Fruit fly (Drosophila melanogaster) whole organism, prepupa: ENCODE data around the gene Cox17.
A peak's percentile ranks its signal among the peaks of the same experiment; 100 is the strongest.

Source experiments
- Blimp-1 ChIP-seq: fragments of 200-800 bp; sonication (Bioruptor generic); optimal IDR thresholded peaks from 3 replicates; lab custom pipeline; 2017; ENCODE audit warnings: missing biosample characterization, missing genetic modification characterization, mild to moderate bottlenecking, moderate library complexity, missing genetic modification reagents
- CG10669 ChIP-seq: fragments of 200-800 bp; sonication (Bioruptor generic); optimal IDR thresholded peaks from 3 replicates; lab custom pipeline; 2018; ENCODE audit warnings: missing biosample characterization, mild to moderate bottlenecking, missing genetic modification characterization, moderate library complexity
- CG11294 ChIP-seq: fragments of 200-800 bp; sonication (Bioruptor generic); IDR thresholded peaks from 2 replicates; pipeline ENCODE4 v1.3.6; 2022; ENCODE audit warnings: missing biosample characterization, missing genetic modification characterization
- CG11762 ChIP-seq: fragments of 200-800 bp; sonication (Bioruptor generic); optimal IDR thresholded peaks from 3 replicates; lab custom pipeline; 2016; ENCODE audit warnings: missing biosample characterization, missing genetic modification characterization; ENCODE audit not compliant: insufficient read depth
- CG15336 ChIP-seq: fragments of 200-800 bp; sonication (Bioruptor generic); IDR thresholded peaks from 2 replicates; pipeline ENCODE4 v1.3.6; 2022; ENCODE audit warnings: missing biosample characterization, missing genetic modification characterization
- CG1621 ChIP-seq: fragments of 200-800 bp; sonication (Bioruptor generic); optimal IDR thresholded peaks from 3 replicates; lab custom pipeline; 2018; ENCODE audit warnings: missing biosample characterization, mild to moderate bottlenecking, missing genetic modification characterization
- CG3032 ChIP-seq: fragments of 200-800 bp; optimal IDR thresholded peaks from 2 replicates; lab custom pipeline; 2019; ENCODE audit warnings: missing biosample characterization, mild to moderate bottlenecking, missing genetic modification characterization, moderate library complexity
- CG31627 ChIP-seq: fragments of 200-800 bp; sonication (Bioruptor generic); optimal IDR thresholded peaks from 3 replicates; lab custom pipeline; 2016; ENCODE audit warnings: missing biosample characterization, missing genetic modification characterization
- CG32006 ChIP-seq: fragments of 200-800 bp; sonication (Bioruptor generic); optimal IDR thresholded peaks from 3 replicates; lab custom pipeline; 2017; ENCODE audit warnings: missing biosample characterization, mild to moderate bottlenecking, missing genetic modification characterization
- CG34406 ChIP-seq: fragments of 200-800 bp; sonication (Bioruptor generic); optimal IDR thresholded peaks from 3 replicates; lab custom pipeline; 2016; ENCODE audit warnings: missing biosample characterization, missing genetic modification characterization
- CG6163 ChIP-seq: fragments of 200-800 bp; sonication (Bioruptor generic); IDR thresholded peaks from 3 replicates; pipeline ENCODE4 v1.3.6; 2022; ENCODE audit warnings: missing biosample characterization, missing genetic modification characterization
- CG6276 ChIP-seq: fragments of 200-800 bp; sonication (Bioruptor generic); optimal IDR thresholded peaks from 2 replicates; lab custom pipeline; 2017; ENCODE audit warnings: missing biosample characterization, mild to moderate bottlenecking, missing genetic modification characterization
- CG6792 ChIP-seq: fragments of 200-800 bp; sonication (Bioruptor generic); optimal IDR thresholded peaks from 3 replicates; lab custom pipeline; 2016; ENCODE audit warnings: missing biosample characterization, missing genetic modification characterization
- CG6808 ChIP-seq: fragments of 200-800 bp; sonication (Bioruptor generic); optimal IDR thresholded peaks from 3 replicates; lab custom pipeline; 2017; ENCODE audit warnings: missing biosample characterization, missing genetic modification characterization, mild to moderate bottlenecking, moderate library complexity, missing genetic modification reagents
- CG6854 ChIP-seq: fragments of 200-800 bp; sonication (Bioruptor generic); optimal IDR thresholded peaks from 2 replicates; lab custom pipeline; 2017; ENCODE audit warnings: missing biosample characterization, mild to moderate bottlenecking, missing genetic modification characterization
- CG7368 ChIP-seq: fragments of 200-800 bp; sonication (Bioruptor generic); optimal IDR thresholded peaks from 3 replicates; lab custom pipeline; 2016; ENCODE audit warnings: missing biosample characterization, missing genetic modification characterization
- CG8319 ChIP-seq: fragments of 200-800 bp; sonication (Bioruptor generic); optimal IDR thresholded peaks from 3 replicates; lab custom pipeline; 2016; ENCODE audit warnings: missing biosample characterization, missing genetic modification characterization
- CG9139 ChIP-seq: fragments of 200-800 bp; sonication (Bioruptor generic); optimal IDR thresholded peaks from 3 replicates; lab custom pipeline; 2017; ENCODE audit warnings: missing biosample characterization, mild to moderate bottlenecking, missing genetic modification characterization
- Eip75B ChIP-seq: fragments of 200-800 bp; sonication (Bioruptor generic); optimal IDR thresholded peaks from 3 replicates; lab custom pipeline; 2016; ENCODE audit warnings: missing biosample characterization, missing genetic modification characterization
- Eip78C ChIP-seq: fragments of 200-800 bp; sonication (Bioruptor generic); peaks from one replicate; lab custom pipeline; 2016; ENCODE audit warnings: missing biosample characterization, missing genetic modification characterization
- Eip93F ChIP-seq: fragments of 200-800 bp; sonication (Bioruptor generic); optimal IDR thresholded peaks from 2 replicates; lab custom pipeline; 2016; ENCODE audit warnings: missing biosample characterization, mild to moderate bottlenecking, missing genetic modification characterization
- Ets96B ChIP-seq: fragments of 200-800 bp; optimal IDR thresholded peaks from 2 replicates; lab custom pipeline; 2019; ENCODE audit warnings: missing biosample characterization, mild to moderate bottlenecking, missing genetic modification characterization, moderate library complexity
- Gug ChIP-seq: fragments of 200-800 bp; sonication (Bioruptor generic); IDR thresholded peaks from 2 replicates; pipeline ENCODE4 v1.3.6; 2022; ENCODE audit warnings: missing biosample characterization, missing genetic modification characterization
- Hr39 ChIP-seq: fragments of 200-800 bp; sonication (Bioruptor generic); optimal IDR thresholded peaks from 2 replicates; lab custom pipeline; 2016; ENCODE audit warnings: missing biosample characterization, missing genetic modification characterization
- Hr4 ChIP-seq: fragments of 200-800 bp; sonication (Bioruptor generic); optimal IDR thresholded peaks from 3 replicates; lab custom pipeline; 2016; ENCODE audit warnings: missing biosample characterization, missing genetic modification characterization
- Lpt ChIP-seq: fragments of 200-800 bp; sonication (Bioruptor generic); optimal IDR thresholded peaks from 3 replicates; lab custom pipeline; 2016; ENCODE audit warnings: missing biosample characterization, missing genetic modification characterization
- OdsH ChIP-seq: fragments of 200-800 bp; sonication (Bioruptor generic); optimal IDR thresholded peaks from 3 replicates; lab custom pipeline; 2016; ENCODE audit warnings: missing biosample characterization, missing genetic modification characterization
- Smox ChIP-seq: fragments of 200-800 bp; sonication (Bioruptor generic); optimal IDR thresholded peaks from 3 replicates; lab custom pipeline; 2016; ENCODE audit warnings: missing biosample characterization, missing genetic modification characterization
- Sox102F ChIP-seq: fragments of 200-800 bp; sonication (Bioruptor generic); optimal IDR thresholded peaks from 2 replicates; lab custom pipeline; 2016; ENCODE audit warnings: missing biosample characterization, mild to moderate bottlenecking, missing genetic modification characterization
- Sox14 ChIP-seq: fragments of 200-800 bp; sonication (Bioruptor generic); optimal IDR thresholded peaks from 3 replicates; lab custom pipeline; 2016; ENCODE audit warnings: missing biosample characterization, missing genetic modification characterization
- Sox15 ChIP-seq: fragments of 200-800 bp; sonication (Bioruptor generic); optimal IDR thresholded peaks from 3 replicates; lab custom pipeline; 2016; ENCODE audit warnings: missing biosample characterization, missing genetic modification characterization
- cyc ChIP-seq: fragments of 200-800 bp; sonication (Bioruptor generic); optimal IDR thresholded peaks from 3 replicates; lab custom pipeline; 2016; ENCODE audit warnings: missing biosample characterization, missing genetic modification characterization
- dac ChIP-seq: fragments of 200-800 bp; sonication (Bioruptor generic); optimal IDR thresholded peaks from 2 replicates; lab custom pipeline; 2017; ENCODE audit warnings: missing biosample characterization, mild to moderate bottlenecking, missing genetic modification characterization
- dsx ChIP-seq: fragments of 200-800 bp; optimal IDR thresholded peaks from 3 replicates; lab custom pipeline; 2019; ENCODE audit warnings: missing biosample characterization, mild to moderate bottlenecking, missing genetic modification characterization, moderate library complexity; ENCODE audit not compliant: poor library complexity, severe bottlenecking
- eg ChIP-seq: fragments of 200-800 bp; sonication (Bioruptor generic); IDR thresholded peaks from 3 replicates; pipeline ENCODE4 v1.3.6; 2022; ENCODE audit warnings: missing biosample characterization, missing genetic modification characterization
- esn ChIP-seq: fragments of 200-800 bp; sonication (Bioruptor generic); optimal IDR thresholded peaks from 2 replicates; lab custom pipeline; 2016; ENCODE audit warnings: missing biosample characterization, mild to moderate bottlenecking, missing genetic modification characterization, moderate library complexity
- fd59A ChIP-seq: fragments of 200-800 bp; sonication (Bioruptor generic); optimal IDR thresholded peaks from 2 replicates; lab custom pipeline; 2017; ENCODE audit warnings: missing biosample characterization, mild to moderate bottlenecking, missing genetic modification characterization, missing genetic modification reagents
- fd85E ChIP-seq: fragments of 200-800 bp; sonication (Bioruptor generic); optimal IDR thresholded peaks from 3 replicates; lab custom pipeline; 2016; ENCODE audit warnings: missing biosample characterization, missing genetic modification characterization
- fkh ChIP-seq: fragments of 200-800 bp; sonication (Bioruptor generic); optimal IDR thresholded peaks from 3 replicates; lab custom pipeline; 2017; ENCODE audit warnings: missing biosample characterization, mild to moderate bottlenecking, missing genetic modification characterization, moderate library complexity
- lz ChIP-seq: fragments of 200-800 bp; sonication (Bioruptor generic); optimal IDR thresholded peaks from 3 replicates; lab custom pipeline; 2016; ENCODE audit warnings: missing biosample characterization, missing genetic modification characterization
- net ChIP-seq: fragments of 200-800 bp; sonication (Bioruptor generic); optimal IDR thresholded peaks from 3 replicates; lab custom pipeline; 2016; ENCODE audit warnings: missing biosample characterization, missing genetic modification characterization
- pdm3 ChIP-seq: fragments of 200-800 bp; sonication (Bioruptor generic); optimal IDR thresholded peaks from 3 replicates; lab custom pipeline; 2016; ENCODE audit warnings: missing biosample characterization, missing genetic modification characterization
- salr ChIP-seq, 2 experiments: fragments of 200-800 bp; sonication (Bioruptor generic); optimal IDR thresholded peaks; 3 replicates each; lab custom pipeline; 2016 to 2018; ENCODE audit warnings: missing biosample characterization in 2 of 2, missing genetic modification characterization in 2 of 2, mild to moderate bottlenecking in 1 of 2
- spab ChIP-seq: fragments of 200-800 bp; sonication (Bioruptor generic); optimal IDR thresholded peaks from 2 replicates; lab custom pipeline; 2017; ENCODE audit warnings: missing biosample characterization, mild to moderate bottlenecking, missing genetic modification characterization, missing genetic modification reagents
- ss ChIP-seq, 2 experiments: fragments of 200-800 bp; sonication (Bioruptor generic); optimal IDR thresholded peaks; 2 replicates in 1 of 2; 3 replicates in 1 of 2; lab custom pipeline; 2017 to 2018; ENCODE audit warnings: mild to moderate bottlenecking in 2 of 2, missing biosample characterization in 2 of 2, missing genetic modification characterization in 2 of 2, moderate library complexity in 1 of 2
- vri ChIP-seq: fragments of 200-800 bp; sonication (Bioruptor generic); optimal IDR thresholded peaks from 3 replicates; lab custom pipeline; 2016; ENCODE audit warnings: missing biosample characterization, mild to moderate bottlenecking, missing genetic modification characterization

The Cox17 gene

DNA sequence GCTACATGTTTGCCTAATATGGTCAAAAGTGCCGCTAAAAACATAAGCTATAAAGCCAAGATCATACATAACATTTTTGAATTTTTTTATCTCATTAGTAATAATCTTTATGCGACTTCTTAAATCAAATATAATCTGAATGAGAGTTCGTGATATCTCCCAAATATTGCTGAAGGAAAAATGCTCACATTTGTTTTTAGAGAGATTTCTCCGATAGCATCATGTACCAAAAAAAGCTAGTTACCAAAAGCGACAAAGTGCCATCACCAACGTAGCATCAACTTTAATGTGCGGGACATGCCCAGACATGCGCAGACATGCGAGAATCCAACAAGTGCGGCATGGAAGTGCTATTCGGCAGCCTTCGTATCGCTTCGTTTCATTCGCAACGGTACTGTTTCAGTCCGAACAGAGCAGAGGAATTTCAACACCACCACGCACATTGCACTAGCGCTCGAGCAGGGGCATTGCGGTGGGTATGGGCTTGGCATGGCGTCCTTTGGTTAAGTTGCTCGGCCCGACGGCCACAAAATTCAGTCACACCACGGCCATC lies 4.7 kb upstream of the Cox17 start, which contains the start of gene Rab3-GEF:
TSS of gene Rab3-GEF (plus strand) at position 537 of the 553 bp plus-strand sequence.
- no peak for TF ChIP-seq vri (GFP tag; lab: Kevin White, UChicago)
- peak; percentile 9 for TF ChIP-seq Eip78C (GFP tag; lab: Kevin White, UChicago)

DNA sequence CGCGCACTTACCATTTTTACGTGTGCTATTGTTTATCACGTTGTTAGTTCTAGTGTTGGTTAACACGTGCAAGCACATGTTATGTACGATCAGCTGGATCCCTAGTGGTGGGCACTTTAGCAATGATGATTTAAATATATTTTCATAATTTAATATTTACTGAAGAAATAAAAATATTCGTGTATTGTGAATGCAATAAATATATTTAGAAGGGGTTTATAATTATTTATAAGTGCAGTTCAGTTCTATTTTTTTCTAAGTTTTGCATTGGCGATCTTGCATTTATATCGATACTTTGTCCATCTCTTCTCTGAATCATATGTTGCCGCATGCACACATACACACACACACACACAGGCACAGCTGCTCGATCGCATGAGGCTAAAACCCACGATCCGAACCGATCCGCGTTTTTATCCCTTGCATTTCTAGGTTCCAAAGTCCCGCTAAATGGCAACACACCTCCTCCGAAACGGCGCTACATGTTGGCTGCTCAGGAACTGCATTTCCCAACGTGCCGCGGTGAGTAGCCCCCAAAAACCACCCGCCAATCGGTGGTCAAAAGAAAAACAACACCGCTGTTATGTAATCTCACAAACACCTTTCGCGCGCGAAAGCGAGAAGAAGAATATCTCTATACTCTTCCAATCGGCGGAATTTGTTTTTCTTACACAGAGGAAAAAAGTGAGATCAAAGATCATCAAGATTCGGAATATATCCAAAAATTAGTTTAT lies 1.4 kb upstream of the Cox17 start, which contains the start of the genes CG15027 and Dbct:
TSS of gene CG15027 (minus strand) at position 51 of the 734 bp plus-strand sequence.
TSS of gene Dbct (plus strand) at position 349 of the 734 bp plus-strand sequence.
- TF ChIP-seq CG11294 (GFP tag; lab: Robert Waterston, UW) = peak; percentile 44; the same call in 1 of the 2 replicates
- TF ChIP-seq dac (GFP tag; lab: Kevin White, UChicago) = no peak
- TF ChIP-seq CG6808 = peak; percentile 37
- peak; percentile 42 for TF ChIP-seq Hr39 (GFP tag; lab: Kevin White, UChicago)
- peak; percentile 46 for TF ChIP-seq dsx
- TF ChIP-seq Blimp-1 (GFP tag; lab: Kevin White, UChicago) = peak; percentile 10
- TF ChIP-seq CG15336 (GFP tag; lab: Robert Waterston, UW) = peak; percentile 41
- TF ChIP-seq CG8319 = peak; percentile 49
- TF ChIP-seq CG32006 (GFP tag; lab: Kevin White, UChicago) = peak; percentile 43
- TF ChIP-seq fd85E (GFP tag; lab: Kevin White, UChicago) = no peak
- TF ChIP-seq CG7368 (GFP tag; lab: Kevin White, UChicago) = peak; percentile 56
- TF ChIP-seq CG6163 = peak; percentile 69
- peak; percentile 45 for TF ChIP-seq CG31627
- TF ChIP-seq Lpt (GFP tag; lab: Kevin White, UChicago) = no peak
- peak; percentile 67 for TF ChIP-seq Smox (GFP tag; lab: Kevin White, UChicago)
- TF ChIP-seq CG6854 (GFP tag; lab: Kevin White, UChicago) = peak; percentile 3
- peak; percentile 67 for TF ChIP-seq Ets96B
- peak; percentile 21 to 55 for TF ChIP-seq ss (GFP tag; optimal IDR thresholded peaks at IDR 0.05; lab: Kevin White, UChicago)
- TF ChIP-seq Hr4 (GFP tag; lab: Kevin White, UChicago) = peak; percentile 46
- TF ChIP-seq spab (GFP tag; lab: Kevin White, UChicago) = no peak
- TF ChIP-seq CG9139 (GFP tag; lab: Kevin White, UChicago) = no peak
- TF ChIP-seq cyc = peak; percentile 51
- TF ChIP-seq fkh (GFP tag; lab: Kevin White, UChicago) = peak; percentile 60
- TF ChIP-seq CG6792 = peak; percentile 41
- TF ChIP-seq Sox14 (GFP tag; lab: Kevin White, UChicago) = peak; percentile 35
- peak; percentile 34 for TF ChIP-seq fd59A (GFP tag; lab: Kevin White, UChicago)
- peak; percentile 78 for TF ChIP-seq OdsH (GFP tag; lab: Kevin White, UChicago)
- peak; percentile 45 for TF ChIP-seq CG10669 (GFP tag; lab: Kevin White, UChicago)
- peak; percentile 57 for TF ChIP-seq lz
- TF ChIP-seq pdm3 (GFP tag; lab: Kevin White, UChicago) = peak; percentile 66
- TF ChIP-seq CG6276 (GFP tag; lab: Kevin White, UChicago) = peak; percentile 30
- peak; percentile 99 for TF ChIP-seq vri (GFP tag; lab: Kevin White, UChicago)
- no peak for TF ChIP-seq CG11762 (GFP tag; lab: Kevin White, UChicago)
- no peak for TF ChIP-seq CG1621 (tag; lab: Kevin White, UChicago)
- peak; percentile 32 for TF ChIP-seq Sox102F
- TF ChIP-seq CG34406 (GFP tag; lab: Kevin White, UChicago) = peak; percentile 63
- peak; percentile 70 for TF ChIP-seq esn (GFP tag; lab: Kevin White, UChicago)
- TF ChIP-seq salr (GFP tag; optimal IDR thresholded peaks at IDR 0.05; lab: Kevin White, UChicago) = peak; percentile 4 to 14
- TF ChIP-seq Eip93F = peak; percentile 11
- peak; percentile 63 for TF ChIP-seq eg
- peak; percentile 30 for TF ChIP-seq Sox15 (GFP tag; lab: Kevin White, UChicago)
- TF ChIP-seq Eip78C (GFP tag; lab: Kevin White, UChicago) = peak; percentile 75
- peak; percentile 28 for TF ChIP-seq Eip75B (GFP tag; lab: Kevin White, UChicago)
- peak; percentile 23; the same call in 1 of the 2 replicates for TF ChIP-seq Gug (GFP tag; lab: Robert Waterston, UW)
- peak; percentile 69 for TF ChIP-seq CG3032 (tag; lab: Kevin White, UChicago)
- peak; percentile 20 for TF ChIP-seq net
